Worm (Caenorhabditis elegans) whole organism, dauer: ENCODE measurements around the gene K09E9.4.

ENCODE experiments used
- unc-62 ChIP-seq: sonication (generic microtip); optimal IDR thresholded peaks from 2 replicates; lab custom pipeline; 2017; ENCODE audit warnings: missing biosample characterization, missing genetic modification reagents, missing genetic modification characterization

Gene K09E9.4

ce11 chrX:15633964-15634363 lies 3.7 kb upstream of the K09E9.4 start:
- TF ChIP-seq unc-62 (GFP tag; lab: Kevin White, UChicago) = no peak

- TF ChIP-seq unc-62 (GFP tag; lab: Kevin White, UChicago) = no peak
Observed at ce11 chrX:15630790-15631204, 557 bp upstream of the K09E9.4 start.

ce11 chrX:15629615-15630014 lies 625 bp downstream of the K09E9.4 start:
- TF ChIP-seq unc-62 (GFP tag; lab: Kevin White, UChicago) = no peak

- no peak for TF ChIP-seq unc-62 (GFP tag; lab: Kevin White, UChicago)
Observed at ce11 chrX:15628945-15629344, 1.3 kb downstream of the K09E9.4 start.

- no peak for TF ChIP-seq unc-62 (GFP tag; lab: Kevin White, UChicago)
Observed at ce11 chrX:15627814-15628213, 2.4 kb downstream of the K09E9.4 start.

- no peak for TF ChIP-seq unc-62 (GFP tag; lab: Kevin White, UChicago)
Observed at ce11 chrX:15626119-15626850, 4.0 kb downstream of the K09E9.4 start.

ce11 chrX:15622041-15622440 lies 8.2 kb downstream of the K09E9.4 start:
- TF ChIP-seq unc-62 (GFP tag; lab: Kevin White, UChicago) = no peak

ce11 chrX:15621001-15621400 lies 9.2 kb downstream of the K09E9.4 start:
- TF ChIP-seq unc-62 (GFP tag; lab: Kevin White, UChicago) = no peak

- TF ChIP-seq unc-62 (GFP tag; lab: Kevin White, UChicago) = no peak
Observed at ce11 chrX:15620200-15620599, 10.0 kb downstream of the K09E9.4 start, which contains the start of gene K09E9.1. K09E9.1 (plus strand) TSS chrX:15620500.

- TF ChIP-seq unc-62 (GFP tag; lab: Kevin White, UChicago) = no peak
Observed at ce11 chrX:15619273-15619672, 11.0 kb downstream of the K09E9.4 start.

- TF ChIP-seq unc-62 (GFP tag; lab: Kevin White, UChicago) = no peak
Observed at ce11 chrX:15617168-15617567, 13.1 kb downstream of the K09E9.4 start.

- TF ChIP-seq unc-62 (GFP tag; lab: Kevin White, UChicago) = no peak
Observed at ce11 chrX:15616443-15616842, 13.8 kb downstream of the K09E9.4 start, which contains the start of gene ergi-3. ergi-3 (minus strand) TSS chrX:15616753.

- TF ChIP-seq unc-62 (GFP tag; lab: Kevin White, UChicago) = no peak
Observed at ce11 chrX:15613745-15614229, 16.5 kb downstream of the K09E9.4 start, which contains the start of gene K09E9.3. K09E9.3 (minus strand) TSS chrX:15613795.

- TF ChIP-seq unc-62 (GFP tag; lab: Kevin White, UChicago) = no peak
Observed at ce11 chrX:15610527-15611091, 19.6 kb downstream of the K09E9.4 start.

- TF ChIP-seq unc-62 (GFP tag; lab: Kevin White, UChicago) = no peak
Observed at ce11 chrX:15609698-15610097, 20.5 kb downstream of the K09E9.4 start.

ce11 chrX:15608593-15608992 lies 21.6 kb downstream of the K09E9.4 start:
- TF ChIP-seq unc-62 (GFP tag; lab: Kevin White, UChicago) = no peak
